Fruit fly (Drosophila melanogaster) whole organism, wandering third instar larva: ENCODE data around the gene TBC1D5.

Experiments used
- CG32264 ChIP-seq: fragments of 200-800 bp; sonication (Bioruptor generic); optimal IDR thresholded peaks from 2 replicates; lab custom pipeline; 2016; ENCODE audit warnings: missing biosample characterization, missing genetic modification characterization
- Dif ChIP-seq: fragments of 200-275, 200-300 bp; sonication (Bioruptor generic); optimal IDR thresholded peaks from 2 replicates; lab custom pipeline; 2018; ENCODE audit warnings: missing biosample characterization, missing genetic modification characterization; ENCODE audit not compliant: partially characterized antibody
- GATAd ChIP-seq: sonication (Bioruptor generic); optimal IDR thresholded peaks from 2 replicates; lab custom pipeline; 2016; ENCODE audit warnings: missing biosample characterization, missing genetic modification characterization
- Mio ChIP-seq: sonication (Bioruptor generic); optimal IDR thresholded peaks from 2 replicates; lab custom pipeline; 2016; ENCODE audit warnings: missing biosample characterization, missing genetic modification characterization
- Myc ChIP-seq: fragments of >200 bp; optimal IDR thresholded peaks from 2 replicates; lab custom pipeline; 2017
- N ChIP-seq: fragments of >200 bp; optimal IDR thresholded peaks from 2 replicates; lab custom pipeline; 2018; ENCODE audit warnings: missing biosample characterization, missing external identifiers, missing genetic modification characterization
- Sp1 ChIP-seq: fragments of 200-800 bp; sonication (Bioruptor generic); optimal IDR thresholded peaks from 3 replicates; lab custom pipeline; 2019; ENCODE audit warnings: missing biosample characterization, mild to moderate bottlenecking, missing genetic modification characterization, moderate library complexity
- br ChIP-seq: fragments of 200-800 bp; sonication (Bioruptor generic); optimal IDR thresholded peaks from 2 replicates; lab custom pipeline; 2016; ENCODE audit warnings: missing biosample characterization, missing genetic modification characterization
- ey ChIP-seq: fragments of 200-800 bp; sonication (Bioruptor generic); optimal IDR thresholded peaks from 2 replicates; lab custom pipeline; 2016; ENCODE audit warnings: missing biosample characterization, missing genetic modification characterization
- foxo ChIP-seq, 2 experiments: fragments of 200-800 bp; sonication (Bioruptor generic); optimal IDR thresholded peaks; 2 replicates in 1 of 2; 3 replicates in 1 of 2; lab custom pipeline; 2016 to 2017; ENCODE audit warnings: missing biosample characterization in 2 of 2, missing genetic modification characterization in 2 of 2
- h ChIP-seq: fragments of 200-800 bp; sonication (Bioruptor generic); optimal IDR thresholded peaks from 3 replicates; lab custom pipeline; 2016; ENCODE audit warnings: missing biosample characterization, mild to moderate bottlenecking, missing genetic modification characterization
- jim ChIP-seq: fragments of 175-275, 200-325 bp; sonication (Bioruptor generic); optimal IDR thresholded peaks from 2 replicates; lab custom pipeline; 2016; ENCODE audit warnings: missing biosample characterization, mild to moderate bottlenecking, missing genetic modification characterization
- psq ChIP-seq: fragments of 200-800 bp; sonication (Bioruptor generic); optimal IDR thresholded peaks from 3 replicates; lab custom pipeline; 2017; ENCODE audit warnings: missing biosample characterization, mild to moderate bottlenecking, missing genetic modification characterization, moderate library complexity
- usp ChIP-seq: fragments of >200 bp; optimal IDR thresholded peaks from 2 replicates; lab custom pipeline; 2017; ENCODE audit warnings: missing biosample characterization, missing genetic modification characterization

DNA sequence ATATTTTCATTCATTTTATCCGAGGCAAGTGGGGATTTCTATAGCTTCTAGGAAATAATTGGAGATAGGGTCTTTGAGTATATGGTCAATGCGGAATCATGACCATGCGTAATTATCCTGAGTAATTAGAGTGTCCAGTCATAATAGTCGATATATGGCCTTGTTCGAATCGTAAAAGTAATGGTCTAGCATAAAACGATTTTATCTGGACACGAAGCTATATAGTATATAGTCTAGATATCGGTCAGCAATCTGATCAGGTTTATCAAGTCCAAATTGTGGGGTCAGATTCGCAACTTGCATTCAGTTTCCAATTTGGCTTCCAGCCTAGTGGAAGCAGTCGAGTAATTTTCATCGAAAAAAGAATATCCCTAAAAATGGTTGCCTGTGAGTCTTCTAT is 30.5 kb upstream of the TBC1D5 start, which contains the start of gene CG32473:
- TF ChIP-seq GATAd (GFP tag; lab: Kevin White, UChicago) (no peak), h (GFP tag; lab: Kevin White, UChicago) (no peak), ey (no peak), Mio (GFP tag; lab: Kevin White, UChicago) (no peak), Dif (GFP tag; lab: Kevin White, UChicago) (no peak), usp (GFP tag; lab: Kevin White, UChicago) (no peak), br (no peak), Myc (lab: Kevin White, UChicago) (no peak), foxo (GFP tag; optimal IDR thresholded peaks at IDR 0.05; lab: Kevin White, UChicago) (no peak), CG32264 (GFP tag; lab: Kevin White, UChicago) (no peak), Sp1 (no peak), jim (GFP tag; lab: Kevin White, UChicago) (no peak), N (GFP tag; lab: Kevin White, UChicago) (no peak), psq (no peak)
